Fruit fly (Drosophila melanogaster): ENCODE measurements around the gene CG46339.

DNA sequence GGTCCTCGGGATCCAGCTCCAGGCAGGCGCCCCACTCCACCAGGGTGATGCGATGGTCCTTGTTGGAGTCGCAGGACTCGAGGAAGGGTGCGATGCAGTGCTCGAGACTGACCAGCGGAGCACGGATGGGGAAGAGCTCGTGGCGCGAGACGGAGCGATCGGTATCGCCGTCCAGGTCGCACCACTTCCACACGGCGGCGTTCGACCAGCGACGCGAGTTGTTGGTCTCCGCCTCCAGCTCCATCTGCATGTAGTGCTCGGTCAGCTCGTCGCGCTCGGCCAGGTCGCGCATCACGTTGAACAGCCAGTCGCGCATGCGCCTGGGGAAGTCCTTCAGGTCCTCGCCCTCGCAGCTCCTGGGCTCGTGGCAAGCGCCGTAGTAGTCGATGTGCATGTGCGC, 46.1 kb upstream of the CG46339 start:
- no peak for TF ChIP-seq CTCF (optimal IDR thresholded peaks at IDR 0.05)
- no peak for TF ChIP-seq CG8478 (optimal IDR thresholded peaks at IDR 0.05)
